Worm (Caenorhabditis elegans) whole organism, L1 larva: ENCODE measurements around the gene C29F9.9.

Source experiments
- Y116A8C.19 ChIP-seq: sonication (generic microtip); optimal IDR thresholded peaks from 2 replicates; lab custom pipeline; 2016; ENCODE audit warnings: missing compliant biosample characterization, missing genetic modification characterization, borderline replicate concordance
- aha-1 ChIP-seq: fragments of 150-350 bp; optimal IDR thresholded peaks from 2 replicates; lab custom pipeline; 2014; ENCODE audit warnings: missing biosample characterization, missing genetic modification characterization
- aly-2 ChIP-seq: fragments of 150-350 bp; optimal IDR thresholded peaks from 2 replicates; lab custom pipeline; 2014; ENCODE audit warnings: missing biosample characterization, missing genetic modification characterization
- ama-1 ChIP-seq: fragments of 150-350 bp; optimal IDR thresholded peaks from 2 replicates; lab custom pipeline; 2014
- blmp-1 ChIP-seq: fragments of 150-350 bp; optimal IDR thresholded peaks from 2 replicates; lab custom pipeline; 2014; ENCODE audit warnings: missing biosample characterization, missing genetic modification characterization
- ceh-82 ChIP-seq, 3 experiments: fragments of 150-350 bp in 1 of 3; sonication (generic microtip) in 2 of 3; optimal IDR thresholded peaks; 2 replicates each; lab custom pipeline; 2014 to 2017; ENCODE audit warnings: missing biosample characterization in 3 of 3, missing genetic modification characterization in 3 of 3
- ceh-90 ChIP-seq: sonication (generic microtip); optimal IDR thresholded peaks from 2 replicates; lab custom pipeline; 2016; ENCODE audit warnings: missing genetic modification characterization, missing compliant biosample characterization
- ces-1 ChIP-seq: fragments of 150-350 bp; optimal IDR thresholded peaks from 2 replicates; lab custom pipeline; 2014; ENCODE audit warnings: missing biosample characterization, missing genetic modification reagents, missing genetic modification characterization
- dsc-1 ChIP-seq: sonication (generic microtip); optimal IDR thresholded peaks from 2 replicates; lab custom pipeline; 2016; ENCODE audit warnings: mild to moderate bottlenecking, missing genetic modification characterization, missing compliant biosample characterization
- egl-13 ChIP-seq: sonication (generic microtip); optimal IDR thresholded peaks from 2 replicates; lab custom pipeline; 2016; ENCODE audit warnings: missing genotype, missing genetic modification reagents, missing genetic modification characterization, missing compliant biosample characterization
- egl-27 ChIP-seq, 2 experiments: fragments of 150-350 bp in 1 of 2; sonication (generic microtip); optimal IDR thresholded peaks; 3 replicates each; lab custom pipeline; 2017 to 2018; ENCODE audit warnings: missing biosample characterization in 2 of 2, missing genetic modification characterization in 2 of 2, missing genetic modification reagents in 2 of 2
- elt-2 ChIP-seq: sonication (generic microtip); optimal IDR thresholded peaks from 2 replicates; lab custom pipeline; 2016; ENCODE audit warnings: missing genetic modification characterization, mild to moderate bottlenecking, inconsistent platforms, missing compliant biosample characterization, missing genetic modification reagents
- fkh-10 ChIP-seq: sonication (generic microtip); optimal IDR thresholded peaks from 2 replicates; lab custom pipeline; 2017; ENCODE audit warnings: missing biosample characterization, missing genetic modification reagents, missing genetic modification characterization
- fkh-4 ChIP-seq: sonication (generic microtip); optimal IDR thresholded peaks from 2 replicates; lab custom pipeline; 2016; ENCODE audit warnings: missing compliant biosample characterization, missing genetic modification characterization, borderline replicate concordance
- fos-1 ChIP-seq: fragments of 150-350 bp; optimal IDR thresholded peaks from 2 replicates; lab custom pipeline; 2014; ENCODE audit warnings: missing biosample characterization, missing genetic modification characterization
- grh-1 ChIP-seq: fragments of 200-800 bp; sonication (Bioruptor generic); IDR thresholded peaks from 2 replicates; pipeline ENCODE4 v1.3.6; 2022; ENCODE audit warnings: missing genetic modification reagents, missing genetic modification characterization, missing compliant biosample characterization
- hlh-17 ChIP-seq: fragments of 200-800 bp; sonication (Bioruptor generic); optimal IDR thresholded peaks from 2 replicates; lab custom pipeline; 2018; ENCODE audit warnings: missing genetic modification characterization, mild to moderate bottlenecking, missing compliant biosample characterization, moderate library complexity, borderline replicate concordance
- hlh-4 ChIP-seq: sonication (generic microtip); optimal IDR thresholded peaks from 2 replicates; lab custom pipeline; 2016; ENCODE audit warnings: mild to moderate bottlenecking, missing genetic modification characterization, missing compliant biosample characterization
- irx-1 ChIP-seq: sonication (generic microtip); optimal IDR thresholded peaks from 2 replicates; lab custom pipeline; 2016; ENCODE audit warnings: missing genetic modification characterization, missing compliant biosample characterization
- isw-1 ChIP-seq: fragments of 200-800 bp; sonication (Bioruptor generic); IDR thresholded peaks from 2 replicates; pipeline ENCODE4 v1.3.6; 2022; ENCODE audit warnings: missing genetic modification characterization, missing compliant biosample characterization
- jun-1 ChIP-seq: fragments of 150-350 bp; optimal IDR thresholded peaks from 2 replicates; lab custom pipeline; 2014; ENCODE audit warnings: missing biosample characterization, missing genetic modification reagents, missing genetic modification characterization
- lin-13 ChIP-seq: fragments of 150-350 bp; optimal IDR thresholded peaks from 2 replicates; lab custom pipeline; 2014; ENCODE audit warnings: missing biosample characterization, missing genetic modification reagents, missing genetic modification characterization
- lin-14 ChIP-seq: fragments of 200-800 bp; sonication (Bioruptor generic); optimal IDR thresholded peaks from 2 replicates; lab custom pipeline; 2018; ENCODE audit warnings: mild to moderate bottlenecking, missing genetic modification characterization, moderate library complexity, missing compliant biosample characterization
- lin-15B ChIP-seq: fragments of 150-350 bp; sonication (generic microtip); optimal IDR thresholded peaks from 3 replicates; lab custom pipeline; 2014; ENCODE audit warnings: missing biosample characterization, missing genetic modification characterization
- lir-3 ChIP-seq: sonication (generic microtip); optimal IDR thresholded peaks from 2 replicates; lab custom pipeline; 2016; ENCODE audit warnings: mild to moderate bottlenecking, missing genetic modification characterization, moderate library complexity, missing compliant biosample characterization; ENCODE audit not compliant: poor library complexity
- lsy-2 ChIP-seq, 2 experiments: fragments of 150-350 bp; optimal IDR thresholded peaks; 2 replicates each; lab custom pipeline; 2014; ENCODE audit warnings: missing biosample characterization in 2 of 2, missing genetic modification characterization in 2 of 2
- mab-9 ChIP-seq: fragments of 200-800 bp; sonication (Bioruptor generic); IDR thresholded peaks from 2 replicates; pipeline ENCODE4 v1.3.6; 2022; ENCODE audit warnings: missing genetic modification reagents, missing genetic modification characterization, missing compliant biosample characterization
- mdl-1 ChIP-seq, 2 experiments: fragments of 150-350 bp; optimal IDR thresholded peaks; 2 replicates each; lab custom pipeline; 2014 to 2017; ENCODE audit warnings: missing biosample characterization in 2 of 2, missing genetic modification characterization in 2 of 2, inconsistent platforms in 1 of 2
- mep-1 ChIP-seq: fragments of 150-350 bp; optimal IDR thresholded peaks from 2 replicates; lab custom pipeline; 2014; ENCODE audit warnings: missing biosample characterization, missing genetic modification characterization
- nhr-12 ChIP-seq: sonication (generic microtip); optimal IDR thresholded peaks from 2 replicates; lab custom pipeline; 2017; ENCODE audit warnings: missing biosample characterization, missing genetic modification characterization
- nhr-20 ChIP-seq: sonication (generic microtip); optimal IDR thresholded peaks from 2 replicates; lab custom pipeline; 2016; ENCODE audit warnings: mild to moderate bottlenecking, missing genetic modification characterization, missing compliant biosample characterization
- nhr-28 ChIP-seq: fragments of 150-350 bp; optimal IDR thresholded peaks from 2 replicates; lab custom pipeline; 2014; ENCODE audit warnings: missing biosample characterization, missing genetic modification characterization
- nhr-47 ChIP-seq: sonication (generic microtip); optimal IDR thresholded peaks from 2 replicates; lab custom pipeline; 2016; ENCODE audit warnings: mild to moderate bottlenecking, missing genetic modification characterization, moderate library complexity, missing compliant biosample characterization
- nhr-71 ChIP-seq: sonication (generic microtip); optimal IDR thresholded peaks from 2 replicates; lab custom pipeline; 2016; ENCODE audit warnings: mild to moderate bottlenecking, missing genetic modification characterization, moderate library complexity, missing compliant biosample characterization
- nhr-76 ChIP-seq: sonication (generic microtip); optimal IDR thresholded peaks from 2 replicates; lab custom pipeline; 2017; ENCODE audit warnings: missing biosample characterization, missing genetic modification characterization
- nhr-77 ChIP-seq: fragments of 150-350 bp; optimal IDR thresholded peaks from 2 replicates; lab custom pipeline; 2014; ENCODE audit warnings: missing biosample characterization, missing genetic modification characterization
- nhr-85 ChIP-seq: sonication (generic microtip); peaks from one replicate; lab custom pipeline; 2016; ENCODE audit warnings: missing genetic modification characterization, inconsistent platforms, missing compliant biosample characterization
- pag-3 ChIP-seq: sonication (generic microtip); optimal IDR thresholded peaks from 2 replicates; lab custom pipeline; 2017; ENCODE audit warnings: missing genetic modification characterization, mild to moderate bottlenecking, missing compliant biosample characterization, antibody characterized with exemption, borderline replicate concordance; ENCODE audit not compliant: insufficient read depth
- pax-3 ChIP-seq: fragments of 200-800 bp; sonication (Bioruptor generic); optimal IDR thresholded peaks from 2 replicates; lab custom pipeline; 2018; ENCODE audit warnings: mild to moderate bottlenecking, missing genetic modification characterization, moderate library complexity, missing compliant biosample characterization
- snpc-4 ChIP-seq: fragments of 150-350 bp; optimal IDR thresholded peaks from 2 replicates; lab custom pipeline; 2014; ENCODE audit warnings: missing biosample characterization, missing genetic modification characterization
- snu-23 ChIP-seq: sonication (generic microtip); optimal IDR thresholded peaks from 2 replicates; lab custom pipeline; 2016; ENCODE audit warnings: missing genetic modification characterization, missing compliant biosample characterization
- sptf-1 ChIP-seq: fragments of 150-350 bp; optimal IDR thresholded peaks from 2 replicates; lab custom pipeline; 2014; ENCODE audit warnings: missing biosample characterization, missing genetic modification characterization
- sup-37 ChIP-seq: fragments of 200-800 bp; sonication (Bioruptor generic); optimal IDR thresholded peaks from 2 replicates; lab custom pipeline; 2018; ENCODE audit warnings: mild to moderate bottlenecking, missing genetic modification characterization, missing compliant biosample characterization
- swsn-7 ChIP-seq: sonication (generic microtip); optimal IDR thresholded peaks from 2 replicates; lab custom pipeline; 2016; ENCODE audit warnings: missing genetic modification characterization, missing compliant biosample characterization
- tbx-2 ChIP-seq: sonication (generic microtip); optimal IDR thresholded peaks from 2 replicates; lab custom pipeline; 2016; ENCODE audit warnings: missing genetic modification characterization, missing compliant biosample characterization
- tlp-1 ChIP-seq: fragments of 150-350 bp; optimal IDR thresholded peaks from 2 replicates; lab custom pipeline; 2014; ENCODE audit warnings: missing biosample characterization, missing genetic modification characterization
- unc-130 ChIP-seq: fragments of 150-350 bp; optimal IDR thresholded peaks from 2 replicates; lab custom pipeline; 2017; ENCODE audit warnings: missing biosample characterization, missing genetic modification characterization, inconsistent platforms
- unc-30 ChIP-seq: sonication (generic microtip); optimal IDR thresholded peaks from 2 replicates; lab custom pipeline; 2017; ENCODE audit warnings: missing biosample characterization, missing genetic modification characterization
- unc-62 ChIP-seq: fragments of 150-350 bp; optimal IDR thresholded peaks from 2 replicates; lab custom pipeline; 2014; ENCODE audit warnings: missing biosample characterization, missing genetic modification reagents, missing genetic modification characterization
- unc-86 ChIP-seq: sonication (generic microtip); optimal IDR thresholded peaks from 2 replicates; lab custom pipeline; 2016; ENCODE audit warnings: missing genetic modification characterization, missing compliant biosample characterization
- xbp-1 ChIP-seq: sonication (generic microtip); optimal IDR thresholded peaks from 2 replicates; lab custom pipeline; 2016; ENCODE audit warnings: missing genetic modification characterization, missing compliant biosample characterization
- zip-4 ChIP-seq: fragments of 200-800 bp; sonication (Bioruptor generic); optimal IDR thresholded peaks from 2 replicates; lab custom pipeline; 2018; ENCODE audit warnings: mild to moderate bottlenecking, missing genetic modification characterization, moderate library complexity, missing compliant biosample characterization
- ztf-11 ChIP-seq, 2 experiments: sonication (generic microtip); optimal IDR thresholded peaks; 2 replicates each; lab custom pipeline; 2016 to 2017; ENCODE audit warnings: missing genetic modification characterization in 2 of 2, missing biosample characterization in 1 of 2, missing compliant biosample characterization in 1 of 2
- ztf-4 ChIP-seq: fragments of 150-350 bp; optimal IDR thresholded peaks from 2 replicates; lab custom pipeline; 2014; ENCODE audit warnings: missing biosample characterization, missing genetic modification characterization

C29F9.9 gene

DNA sequence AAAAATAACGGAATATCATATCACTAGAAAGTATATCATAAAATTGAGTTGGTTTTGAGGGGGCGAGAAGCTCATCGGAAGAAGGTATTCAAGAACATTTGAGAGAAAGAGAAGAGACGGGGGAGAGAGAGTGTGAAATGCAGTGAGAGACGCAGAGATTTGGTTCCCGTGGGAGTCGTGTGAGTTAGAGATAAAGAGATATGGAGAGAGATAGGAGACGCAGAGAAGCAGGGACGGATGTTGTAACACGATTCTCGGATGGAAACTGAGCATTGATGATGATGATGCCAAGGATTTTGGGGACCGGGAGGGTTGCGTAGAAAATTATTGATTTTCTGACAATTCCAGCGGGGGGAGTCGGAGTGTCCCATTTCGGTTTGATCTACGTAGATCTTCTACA, 2.5 kb downstream of the C29F9.9 start:
- TF ChIP-seq unc-86 = no peak
- TF ChIP-seq ztf-4 (tag; lab: Kevin White, UChicago) = no peak
- peak; percentile 14 for TF ChIP-seq lin-13
- TF ChIP-seq mep-1 (tag; lab: Kevin White, UChicago) = peak; percentile 11
- TF ChIP-seq irx-1 (tag; lab: Kevin White, UChicago) = no peak
- TF ChIP-seq xbp-1 (tag; lab: Kevin White, UChicago) = peak; percentile 4
- peak; percentile 48 to 49 for TF ChIP-seq lsy-2 (tag; optimal IDR thresholded peaks at IDR 0.05; lab: Kevin White, UChicago)
- no peak for TF ChIP-seq egl-13 (tag; lab: Kevin White, UChicago)
- TF ChIP-seq unc-62 (GFP tag; lab: Kevin White, UChicago) = no peak
- no peak for TF ChIP-seq elt-2 (tag; lab: Kevin White, UChicago)
- no peak for TF ChIP-seq ceh-90 (tag; lab: Kevin White, UChicago)
- no peak for TF ChIP-seq ces-1 (GFP tag; lab: Kevin White, UChicago)
- peak in 1 of 3 experiments; percentile 56 for TF ChIP-seq ceh-82 (tag; optimal IDR thresholded peaks at IDR 0.05; lab: Kevin White, UChicago)
- no peak for TF ChIP-seq hlh-4
- peak; percentile 72 for TF ChIP-seq dsc-1 (tag; lab: Kevin White, UChicago)
- no peak for TF ChIP-seq fkh-4 (tag; lab: Kevin White, UChicago)
- TF ChIP-seq zip-4 = no peak
- TF ChIP-seq mdl-1 (tag; optimal IDR thresholded peaks at IDR 0.05; lab: Kevin White, UChicago) = no peak
- no peak for TF ChIP-seq ama-1 (lab: Kevin White, UChicago)
- no peak for TF ChIP-seq aha-1 (tag; lab: Kevin White, UChicago)
- no peak for TF ChIP-seq Y116A8C.19
- TF ChIP-seq ztf-11 (tag; optimal IDR thresholded peaks at IDR 0.05; lab: Kevin White, UChicago) = no peak
- peak; percentile 62 for TF ChIP-seq tbx-2 (tag; lab: Kevin White, UChicago)
- TF ChIP-seq isw-1 (GFP tag; lab: Robert Waterston, UW) = peak; percentile 19; the same call in 1 of the 2 replicates
- peak; percentile 72 for TF ChIP-seq snu-23 (GFP tag; lab: Kevin White, UChicago)
- no peak for TF ChIP-seq tlp-1 (tag; lab: Kevin White, UChicago)
- TF ChIP-seq nhr-77 (tag; lab: Kevin White, UChicago) = no peak
- no peak for TF ChIP-seq mab-9 (GFP tag; lab: Robert Waterston, UW)
- no peak for TF ChIP-seq pax-3 (tag; lab: Kevin White, UChicago)
- no peak for TF ChIP-seq lin-15B
- TF ChIP-seq nhr-12 = no peak
- no peak for TF ChIP-seq unc-130 (tag; lab: Kevin White, UChicago)
- no peak for TF ChIP-seq unc-30 (tag; lab: Kevin White, UChicago)
- no peak for TF ChIP-seq nhr-85 (tag; lab: Kevin White, UChicago)
- TF ChIP-seq nhr-20 = peak; percentile 7
- no peak for TF ChIP-seq lir-3 (tag; lab: Kevin White, UChicago)
- TF ChIP-seq grh-1 = no peak
- no peak for TF ChIP-seq aly-2 (tag; lab: Kevin White, UChicago)
- TF ChIP-seq jun-1 (tag; lab: Kevin White, UChicago) = no peak
- no peak for TF ChIP-seq fkh-10 (GFP tag; lab: Kevin White, UChicago)
- TF ChIP-seq egl-27 (tag; optimal IDR thresholded peaks at IDR 0.05; lab: Kevin White, UChicago) = no peak
- peak; percentile 50 for TF ChIP-seq swsn-7 (tag; lab: Kevin White, UChicago)
- TF ChIP-seq snpc-4 = no peak
- TF ChIP-seq lin-14 (GFP tag; lab: Kevin White, UChicago) = peak; percentile 64
- TF ChIP-seq nhr-71 (tag; lab: Kevin White, UChicago) = peak; percentile 81
- no peak for TF ChIP-seq sup-37 (GFP tag; lab: Kevin White, UChicago)
- TF ChIP-seq blmp-1 (tag; lab: Kevin White, UChicago) = peak; percentile 18
- peak; percentile 52 for TF ChIP-seq nhr-47 (tag; lab: Kevin White, UChicago)
- no peak for TF ChIP-seq nhr-76 (tag; lab: Kevin White, UChicago)
- TF ChIP-seq fos-1 = no peak
- no peak for TF ChIP-seq nhr-28
- no peak for TF ChIP-seq hlh-17 (GFP tag; lab: Kevin White, UChicago)
- no peak for TF ChIP-seq pag-3
- no peak for TF ChIP-seq sptf-1 (tag; lab: Kevin White, UChicago)
